Worm (Caenorhabditis elegans) whole organism, L4 larva: ENCODE results near the gene srd-13.

Source experiments
- D1046.2 ChIP-seq: fragments of 200-800 bp; sonication (Bioruptor generic); IDR thresholded peaks from 2 replicates; pipeline ENCODE4 v1.3.6; 2022; ENCODE audit warnings: missing genetic modification characterization, missing compliant biosample characterization
- F10B5.3 ChIP-seq: sonication (generic microtip); optimal IDR thresholded peaks from 2 replicates; lab custom pipeline; 2016; ENCODE audit warnings: mild to moderate bottlenecking, missing genetic modification characterization, missing compliant biosample characterization
- F26F4.8 ChIP-seq: fragments of 200-800 bp; sonication (Bioruptor generic); conservative IDR thresholded peaks from 2 replicates; pipeline ENCODE4 v1.3.6; 2022; ENCODE audit warnings: missing genetic modification characterization, missing compliant biosample characterization
- F37D6.2 ChIP-seq: sonication (generic microtip); optimal IDR thresholded peaks from 2 replicates; lab custom pipeline; 2016; ENCODE audit warnings: mild to moderate bottlenecking, missing genetic modification characterization, missing compliant biosample characterization
- F49E8.2 ChIP-seq: sonication (generic microtip); optimal IDR thresholded peaks from 2 replicates; lab custom pipeline; 2016; ENCODE audit warnings: missing compliant biosample characterization, mild to moderate bottlenecking, missing genetic modification characterization, borderline replicate concordance
- R02D3.7 ChIP-seq: fragments of 150-350 bp; sonication (generic microtip); optimal IDR thresholded peaks from 3 replicates; lab custom pipeline; 2014; ENCODE audit warnings: missing biosample characterization, missing genetic modification characterization
- T20F7.1 ChIP-seq: fragments of 200-800 bp; sonication (Bioruptor generic); optimal IDR thresholded peaks from 2 replicates; lab custom pipeline; 2018; ENCODE audit warnings: mild to moderate bottlenecking, missing genetic modification characterization, missing compliant biosample characterization
- Y48G9A.11 ChIP-seq: fragments of 200-800 bp; sonication (Bioruptor generic); IDR thresholded peaks from 2 replicates; pipeline ENCODE4 v1.3.6; 2022; ENCODE audit warnings: missing genetic modification reagents, missing genetic modification characterization, missing compliant biosample characterization
- Y5F2A.4 ChIP-seq: fragments of 200-800 bp; sonication (Bioruptor generic); optimal IDR thresholded peaks from 2 replicates; lab custom pipeline; 2018; ENCODE audit warnings: mild to moderate bottlenecking, missing genetic modification characterization, missing compliant biosample characterization
- aha-1 ChIP-seq: fragments of 150-350 bp; peaks from one replicate; lab custom pipeline; 2014; ENCODE audit warnings: missing biosample characterization, missing genetic modification characterization
- ama-1 ChIP-seq: fragments of 150-350 bp; optimal IDR thresholded peaks from 2 replicates; lab custom pipeline; 2014; ENCODE audit warnings: inconsistent platforms, mixed read lengths
- arid-1 ChIP-seq: fragments of 200-800 bp; sonication (Bioruptor generic); conservative IDR thresholded peaks from 2 replicates; pipeline ENCODE4 v1.3.6; 2022; ENCODE audit warnings: missing genetic modification reagents, missing genetic modification characterization, missing compliant biosample characterization
- attf-4 ChIP-seq: sonication (generic microtip); optimal IDR thresholded peaks from 3 replicates; lab custom pipeline; 2017; ENCODE audit warnings: missing biosample characterization, missing genetic modification characterization
- ceh-20 ChIP-seq: fragments of 200-800 bp; sonication (Bioruptor generic); IDR thresholded peaks from 2 replicates; pipeline ENCODE4 v1.3.6; 2022; ENCODE audit warnings: missing genetic modification reagents, missing genetic modification characterization, missing compliant biosample characterization
- ceh-28 ChIP-seq: fragments of 150-350 bp; optimal IDR thresholded peaks from 2 replicates; lab custom pipeline; 2014; ENCODE audit warnings: missing biosample characterization, missing genetic modification reagents, missing genetic modification characterization
- daf-12 ChIP-seq: fragments of 150-350 bp; optimal IDR thresholded peaks from 2 replicates; lab custom pipeline; 2014; ENCODE audit warnings: missing biosample characterization, missing genetic modification reagents, missing genetic modification characterization
- daf-16 ChIP-seq, 3 experiments: sonication (generic microtip); optimal IDR thresholded peaks; 2 replicates each; lab custom pipeline; 2016 to 2017; ENCODE audit warnings: missing genetic modification characterization in 3 of 3, missing genetic modification reagents in 3 of 3, mild to moderate bottlenecking in 2 of 3, missing compliant biosample characterization in 2 of 3, missing biosample characterization in 1 of 3, moderate library complexity in 1 of 3
- dpl-1 ChIP-seq: fragments of 150-350 bp; optimal IDR thresholded peaks from 2 replicates; lab custom pipeline; 2014; ENCODE audit warnings: missing biosample characterization, missing genetic modification reagents, missing genetic modification characterization
- dve-1 ChIP-seq: sonication (generic microtip); optimal IDR thresholded peaks from 2 replicates; lab custom pipeline; 2017; ENCODE audit warnings: antibody characterized with exemption, mild to moderate bottlenecking, missing genetic modification characterization, missing compliant biosample characterization; ENCODE audit not compliant: insufficient read depth
- fkh-10 ChIP-seq: fragments of 150-350 bp; optimal IDR thresholded peaks from 2 replicates; lab custom pipeline; 2014; ENCODE audit warnings: missing biosample characterization, missing genetic modification reagents, missing genetic modification characterization
- hlh-30 ChIP-seq: sonication (generic microtip); optimal IDR thresholded peaks from 2 replicates; lab custom pipeline; 2017; ENCODE audit warnings: antibody characterized with exemption, mild to moderate bottlenecking, missing genetic modification characterization, missing compliant biosample characterization; ENCODE audit not compliant: insufficient read depth
- lin-15B ChIP-seq: fragments of 150-350 bp; sonication (generic microtip); optimal IDR thresholded peaks from 3 replicates; lab custom pipeline; 2014; ENCODE audit warnings: missing biosample characterization, missing genetic modification characterization
- lir-3 ChIP-seq: sonication (generic microtip); optimal IDR thresholded peaks from 2 replicates; lab custom pipeline; 2016; ENCODE audit warnings: mild to moderate bottlenecking, missing genetic modification characterization, missing compliant biosample characterization
- madf-5 ChIP-seq, 2 experiments: fragments of 200-800 bp; sonication (Bioruptor generic); IDR thresholded peaks; 2 replicates each; pipeline ENCODE4 v1.3.6; 2022; ENCODE audit warnings: missing compliant biosample characterization in 2 of 2, missing genetic modification characterization in 2 of 2
- mep-1 ChIP-seq: fragments of 150-350 bp; sonication (generic microtip); optimal IDR thresholded peaks from 3 replicates; lab custom pipeline; 2014; ENCODE audit warnings: missing biosample characterization, missing genetic modification characterization
- mes-2 ChIP-seq: sonication (generic microtip); optimal IDR thresholded peaks from 2 replicates; lab custom pipeline; 2016; ENCODE audit warnings: missing genotype, mild to moderate bottlenecking, missing genetic modification characterization, missing compliant biosample characterization; ENCODE audit not compliant: poor library complexity, severe bottlenecking
- mxl-3 ChIP-seq: fragments of 200-800 bp; sonication (Bioruptor generic); optimal IDR thresholded peaks from 2 replicates; lab custom pipeline; 2018; ENCODE audit warnings: mild to moderate bottlenecking, missing genetic modification characterization, missing compliant biosample characterization
- nhr-11 ChIP-seq: fragments of 150-350 bp; optimal IDR thresholded peaks from 2 replicates; lab custom pipeline; 2014; ENCODE audit warnings: missing biosample characterization, missing genetic modification characterization
- nhr-237 ChIP-seq: sonication (generic microtip); optimal IDR thresholded peaks from 2 replicates; lab custom pipeline; 2017; ENCODE audit warnings: missing biosample characterization, missing genetic modification characterization
- php-3 ChIP-seq: fragments of 200-800 bp; sonication (Bioruptor generic); IDR thresholded peaks from 2 replicates; pipeline ENCODE4 v1.3.6; 2022; ENCODE audit warnings: missing genetic modification reagents, missing genetic modification characterization, missing compliant biosample characterization
- tra-1 ChIP-seq: fragments of 200-800 bp; sonication (Bioruptor generic); IDR thresholded peaks from 2 replicates; pipeline ENCODE4 v1.3.6; 2022; ENCODE audit warnings: missing genetic modification reagents, missing genetic modification characterization, missing compliant biosample characterization
- unc-62 ChIP-seq, 3 experiments: fragments of 150-350 bp in 1 of 3; sonication (generic microtip); optimal IDR thresholded peaks in 2 of 3; peaks in 1 of 3; 1 replicate in 1 of 3; 2 replicates in 2 of 3; lab custom pipeline; 2014 to 2017; ENCODE audit warnings: missing biosample characterization in 3 of 3, missing genetic modification characterization in 3 of 3, missing genetic modification reagents in 3 of 3, missing genotype in 1 of 3
- zag-1 ChIP-seq: fragments of 150-350 bp; optimal IDR thresholded peaks from 2 replicates; lab custom pipeline; 2014; ENCODE audit warnings: missing biosample characterization, missing genetic modification characterization
- zip-2 ChIP-seq: fragments of 150-350 bp; optimal IDR thresholded peaks from 2 replicates; lab custom pipeline; 2014; ENCODE audit warnings: missing biosample characterization, missing genetic modification characterization

Gene srd-13

ce11 chrIV:5650761-5651332 is 15.4 kb upstream of the srd-13 start (continued):
- TF ChIP-seq F26F4.8 (GFP tag; lab: Robert Waterston, UW) (no peak), arid-1 (GFP tag; lab: Robert Waterston, UW) (no peak), zip-2 (tag; lab: Kevin White, UChicago) (no peak), dve-1 (tag; lab: Kevin White, UChicago) (peak; percentile 29), ceh-20 (peak; percentile 55), Y5F2A.4 (GFP tag; lab: Kevin White, UChicago) (no peak), aha-1 (tag; lab: Kevin White, UChicago) (peak; percentile 52), madf-5 (GFP tag; IDR thresholded peaks at IDR 0.05; lab: Robert Waterston, UW) (0 out of 4 replicates have a peak, but pooled peaks of 1 of the 2 experiments have one; percentile 18), zag-1 (tag; lab: Kevin White, UChicago) (no peak), daf-16 (GFP tag; optimal IDR thresholded peaks at IDR 0.05; lab: Kevin White, UChicago) (no peak), daf-16 (tag; optimal IDR thresholded peaks at IDR 0.05; lab: Kevin White, UChicago) (peak; percentile 16), nhr-237 (no peak), mes-2 (tag; lab: Kevin White, UChicago) (no peak)

ce11 chrIV:5649073-5649583 is 13.7 kb upstream of the srd-13 start, which contains the start of gene csn-5:
Gene csn-5, plus strand, starts transcription at chrIV:5649533.
- TF ChIP-seq Y48G9A.11 (peak; percentile 92), T20F7.1 (peak; percentile 93), mxl-3 (GFP tag; lab: Kevin White, UChicago) (no peak), attf-4 (no peak), lir-3 (tag; lab: Kevin White, UChicago) (no peak), R02D3.7 (tag; lab: Kevin White, UChicago) (peak; percentile 64), daf-16 (GFP tag; optimal IDR thresholded peaks at IDR 0.05; lab: Kevin White, UChicago) (no peak), daf-16 (tag; optimal IDR thresholded peaks at IDR 0.05; lab: Kevin White, UChicago) (peak; percentile 59), php-3 (GFP tag; lab: Robert Waterston, UW) (no peak), lin-15B (tag; lab: Kevin White, UChicago) (no peak), ceh-20 (no peak), daf-12 (tag; lab: Kevin White, UChicago) (no peak), F37D6.2 (tag; lab: Kevin White, UChicago) (no peak), fkh-10 (GFP tag; lab: Kevin White, UChicago) (no peak), dpl-1 (GFP tag; lab: Kevin White, UChicago) (peak; percentile 12), nhr-11 (tag; lab: Kevin White, UChicago) (no peak), hlh-30 (tag; lab: Kevin White, UChicago) (peak; percentile 19), F10B5.3 (tag; lab: Kevin White, UChicago) (no peak)

ce11 chrIV:5645514-5646052 is 10.1 kb upstream of the srd-13 start, which contains the start of the genes srd-8 and B0547.2:
Gene srd-8, minus strand, starts transcription at chrIV:5645614.
Gene B0547.2, plus strand, starts transcription at chrIV:5646002.
- no peak for TF ChIP-seq D1046.2
- TF ChIP-seq ceh-28 (tag; lab: Kevin White, UChicago) = no peak
- no peak for TF ChIP-seq dve-1 (tag; lab: Kevin White, UChicago)
- no peak for TF ChIP-seq tra-1 (GFP tag; lab: Robert Waterston, UW)
- TF ChIP-seq ama-1 (lab: Kevin White, UChicago) = no peak
- TF ChIP-seq mes-2 (tag; lab: Kevin White, UChicago) = no peak
- no peak for TF ChIP-seq ceh-20
- no peak for TF ChIP-seq mep-1 (tag; lab: Kevin White, UChicago)
- TF ChIP-seq madf-5 (GFP tag; IDR thresholded peaks at IDR 0.05; lab: Robert Waterston, UW) = no peak
- TF ChIP-seq unc-62 (GFP tag; optimal IDR thresholded peaks at IDR 0.05 in 1 of 2; lab: Kevin White, UChicago) = no peak
- TF ChIP-seq unc-62 (tag; optimal IDR thresholded peaks at IDR 0.05; lab: Kevin White, UChicago) = no peak
- TF ChIP-seq F49E8.2 (tag; lab: Kevin White, UChicago) = no peak
